Fruit fly (Drosophila melanogaster): ENCODE data around the gene Trf2.

The Trf2 gene

dm6 chrX:8411532-8411960 lies 2.5 kb downstream of the Trf2 start, which contains the start of gene lawc (continued):
- TF ChIP-seq CG2120 (GFP tag; optimal IDR thresholded peaks at IDR 0.05) (peak; percentile 5), Taf1 (GFP tag; IDR thresholded peaks at IDR 0.05) (peak; percentile 29; the same call in 1 of the 2 replicates), CG16779 (GFP tag; IDR thresholded peaks at IDR 0.05) (peak; percentile 64; the same call in 1 of the 2 replicates), CG9797 (GFP tag; optimal IDR thresholded peaks at IDR 0.05) (peak; percentile 8), CG7556 (GFP tag; optimal IDR thresholded peaks at IDR 0.05) (peak; percentile 9), odd (GFP tag; optimal IDR thresholded peaks at IDR 0.05) (peak; percentile 59), CG10979 (tag; optimal IDR thresholded peaks at IDR 0.05) (peak; percentile 1), CG17568 (GFP tag; optimal IDR thresholded peaks at IDR 0.05) (peak; percentile 57), CG3281 (GFP tag; optimal IDR thresholded peaks at IDR 0.05) (peak; percentile 54), CG6765 (GFP tag; optimal IDR thresholded peaks at IDR 0.05) (peak; percentile 84), mirr (GFP tag; optimal IDR thresholded peaks at IDR 0.05) (peak; percentile 86), CG15514 (GFP tag; optimal IDR thresholded peaks at IDR 0.05) (peak; percentile 53), bsh (GFP tag; optimal IDR thresholded peaks at IDR 0.05) (peak in 1 of 2 experiments; percentile 59), Mes4 (GFP tag; optimal IDR thresholded peaks at IDR 0.05) (no peak), Nf-YA (GFP tag; IDR thresholded peaks at IDR 0.05) (peak; percentile 11; the same call in 1 of the 2 replicates), Drgx (GFP tag; IDR thresholded peaks at IDR 0.05) (peak; percentile 86), sqz (GFP tag; optimal IDR thresholded peaks at IDR 0.05) (peak; percentile 38), vvl (GFP tag; IDR thresholded peaks at IDR 0.05) (peak; percentile 81), stc (GFP tag; IDR thresholded peaks at IDR 0.05) (peak; percentile 35; the same call in 1 of the 2 replicates), kay (GFP tag; optimal IDR thresholded peaks at IDR 0.05) (peak; percentile 24), CG8924 (tag; optimal IDR thresholded peaks at IDR 0.05) (peak; percentile 54), B-H2 (GFP tag; optimal IDR thresholded peaks at IDR 0.05) (peak; percentile 69), crol (GFP tag; IDR thresholded peaks at IDR 0.05) (peak; percentile 93), CG14014 (GFP tag; IDR thresholded peaks at IDR 0.05) (peak; percentile 60; the same call in 1 of the 2 replicates)

dm6 chrX:8412197-8413160 lies 3.4 kb downstream of the Trf2 start:
- TF ChIP-seq CG9609 (GFP tag; optimal IDR thresholded peaks at IDR 0.05) (no peak), CG15479 (GFP tag; optimal IDR thresholded peaks at IDR 0.05) (peak; percentile 86), Doc2 (GFP tag; IDR thresholded peaks at IDR 0.05) (no peak), Myb (GFP tag; optimal IDR thresholded peaks at IDR 0.05) (no peak), Bgb (GFP tag; IDR thresholded peaks at IDR 0.05; ENCODE audit: partially characterized antibody) (no peak), psq (GFP tag; optimal IDR thresholded peaks at IDR 0.05) (no peak), PHDP (tag; optimal IDR thresholded peaks at IDR 0.05) (no peak), CG8478 (optimal IDR thresholded peaks at IDR 0.05) (no peak), br (optimal IDR thresholded peaks at IDR 0.05) (no peak), H15 (GFP tag; IDR thresholded peaks at IDR 0.05) (no peak), dati (GFP tag; IDR thresholded peaks at IDR 0.05) (no peak), Med (GFP tag) (peak; percentile 52), lov (optimal IDR thresholded peaks at IDR 0.05) (no peak), lov (GFP tag; IDR thresholded peaks at IDR 0.05) (no peak), Fer1 (GFP tag; optimal IDR thresholded peaks at IDR 0.05) (no peak), CG17385 (GFP tag; optimal IDR thresholded peaks at IDR 0.05) (peak; percentile 73), CG3065 (GFP tag; optimal IDR thresholded peaks at IDR 0.05) (no peak), CG30403 (GFP tag; optimal IDR thresholded peaks at IDR 0.05) (no peak), ranshi (GFP tag; IDR thresholded peaks at IDR 0.05) (no peak), schlank (tag; optimal IDR thresholded peaks at IDR 0.05) (no peak), CG17568 (GFP tag; optimal IDR thresholded peaks at IDR 0.05) (no peak), Hr78 (GFP tag; optimal IDR thresholded peaks at IDR 0.05) (peak in 1 of 2 experiments; percentile 56), Dbx (GFP tag; IDR thresholded peaks at IDR 0.05) (no peak), HLHmδ (GFP tag; optimal IDR thresholded peaks at IDR 0.05) (no peak), Hey (tag; optimal IDR thresholded peaks at IDR 0.05) (no peak), CG17912 (GFP tag; optimal IDR thresholded peaks at IDR 0.05) (no peak), CG5180 (GFP tag; optimal IDR thresholded peaks at IDR 0.05) (no peak)

Measured in whole organism, embryonic.